Worm (Caenorhabditis elegans) whole organism, young adult: Measurements from ENCODE around the gene ccdc-12.

Source experiments
- B0019.2 ChIP-seq: fragments of 200-800 bp; sonication (Bioruptor generic); conservative IDR thresholded peaks from 2 replicates; pipeline ENCODE4 v1.3.6; 2022; ENCODE audit warnings: missing genetic modification reagents, missing genetic modification characterization, missing compliant biosample characterization
- B0035.1 ChIP-seq: sonication (generic microtip); optimal IDR thresholded peaks from 2 replicates; lab custom pipeline; 2016; ENCODE audit warnings: missing genetic modification characterization, mild to moderate bottlenecking, missing compliant biosample characterization, missing genotype, missing genetic modification reagents
- B0336.3 ChIP-seq: fragments of 200-800 bp; sonication (Bioruptor generic); IDR thresholded peaks from 2 replicates; pipeline ENCODE4 v1.3.6; 2022; ENCODE audit warnings: missing genetic modification characterization, missing compliant biosample characterization
- D2030.7 ChIP-seq: fragments of 200-800 bp; sonication (Bioruptor generic); IDR thresholded peaks from 2 replicates; pipeline ENCODE4 v1.3.6; 2022; ENCODE audit warnings: missing genetic modification reagents, missing genetic modification characterization, missing compliant biosample characterization
- F10E7.11 ChIP-seq: sonication (generic microtip); optimal IDR thresholded peaks from 2 replicates; lab custom pipeline; 2017; ENCODE audit warnings: mild to moderate bottlenecking, missing genetic modification characterization, moderate library complexity, missing compliant biosample characterization
- F22D6.2 ChIP-seq: sonication (generic microtip); optimal IDR thresholded peaks from 2 replicates; lab custom pipeline; 2016; ENCODE audit warnings: mild to moderate bottlenecking, missing genetic modification characterization, missing compliant biosample characterization
- F57A8.1 ChIP-seq: fragments of 200-800 bp; sonication (Bioruptor generic); optimal IDR thresholded peaks from 2 replicates; lab custom pipeline; 2018; ENCODE audit warnings: mild to moderate bottlenecking, missing genetic modification characterization, moderate library complexity, missing compliant biosample characterization
- F57C9.4 ChIP-seq: sonication (generic microtip); optimal IDR thresholded peaks from 2 replicates; lab custom pipeline; 2017; ENCODE audit warnings: mild to moderate bottlenecking, missing genetic modification characterization, missing compliant biosample characterization
- K12H6.12 ChIP-seq: fragments of 200-800 bp; sonication (Bioruptor generic); optimal IDR thresholded peaks from 2 replicates; lab custom pipeline; 2018; ENCODE audit warnings: mild to moderate bottlenecking, missing genetic modification characterization, missing compliant biosample characterization
- T07F8.4 ChIP-seq: sonication (generic microtip); optimal IDR thresholded peaks from 2 replicates; lab custom pipeline; 2016; ENCODE audit warnings: mild to moderate bottlenecking, missing genetic modification characterization, moderate library complexity, missing compliant biosample characterization
- Y53F4B.3 ChIP-seq: fragments of 200-800 bp; sonication (Bioruptor generic); IDR thresholded peaks from 2 replicates; pipeline ENCODE4 v1.3.6; 2022; ENCODE audit warnings: missing genetic modification reagents, missing genetic modification characterization, missing compliant biosample characterization
- Y53G8AR.9 ChIP-seq: fragments of 200-800 bp; sonication (Bioruptor generic); conservative IDR thresholded peaks from 2 replicates; pipeline ENCODE4 v1.3.6; 2022; ENCODE audit warnings: missing genetic modification reagents, missing genetic modification characterization, missing compliant biosample characterization
- Y67H2A.10 ChIP-seq: fragments of 200-800 bp; sonication (Bioruptor generic); conservative IDR thresholded peaks from 2 replicates; pipeline ENCODE4 v1.3.6; 2022; ENCODE audit warnings: missing genetic modification reagents, missing genetic modification characterization, missing compliant biosample characterization
- Y79H2A.3 ChIP-seq: fragments of 200-800 bp; sonication (Bioruptor generic); conservative IDR thresholded peaks from 2 replicates; pipeline ENCODE4 v1.3.6; 2022; ENCODE audit warnings: missing genetic modification reagents, missing genetic modification characterization, missing compliant biosample characterization
- athp-1 ChIP-seq: sonication (generic microtip); optimal IDR thresholded peaks from 2 replicates; lab custom pipeline; 2017; ENCODE audit warnings: mild to moderate bottlenecking, missing genetic modification characterization, missing compliant biosample characterization
- ccch-3 ChIP-seq: fragments of 200-800 bp; sonication (Bioruptor generic); optimal IDR thresholded peaks from 2 replicates; lab custom pipeline; 2018; ENCODE audit warnings: mild to moderate bottlenecking, missing genetic modification characterization, missing compliant biosample characterization
- ceh-40 ChIP-seq: fragments of 200-800 bp; sonication (Bioruptor generic); IDR thresholded peaks from 2 replicates; pipeline ENCODE4 v1.3.6; 2022; ENCODE audit warnings: missing genetic modification characterization, missing compliant biosample characterization
- ceh-91 ChIP-seq: fragments of 200-800 bp; sonication (Bioruptor generic); IDR thresholded peaks from 2 replicates; pipeline ENCODE4 v1.3.6; 2022; ENCODE audit warnings: missing genetic modification reagents, missing genetic modification characterization, missing compliant biosample characterization
- die-1 ChIP-seq: sonication (generic microtip); optimal IDR thresholded peaks from 2 replicates; lab custom pipeline; 2016; ENCODE audit warnings: missing genotype, mild to moderate bottlenecking, missing genetic modification characterization, missing compliant biosample characterization
- egrh-3 ChIP-seq: fragments of 200-800 bp; sonication (Bioruptor generic); IDR thresholded peaks from 2 replicates; pipeline ENCODE4 v1.3.6; 2022; ENCODE audit warnings: missing genetic modification reagents, missing genetic modification characterization, missing compliant biosample characterization
- ekl-4 ChIP-seq: fragments of 200-800 bp; sonication (Bioruptor generic); IDR thresholded peaks from 2 replicates; pipeline ENCODE4 v1.3.6; 2022; ENCODE audit warnings: missing genetic modification reagents, missing genetic modification characterization, missing compliant biosample characterization
- ets-4 ChIP-seq: fragments of 200-800 bp; sonication (Bioruptor generic); optimal IDR thresholded peaks from 2 replicates; lab custom pipeline; 2018; ENCODE audit warnings: mild to moderate bottlenecking, missing genetic modification characterization, missing compliant biosample characterization
- lag-1 ChIP-seq: fragments of 200-800 bp; sonication (Bioruptor generic); IDR thresholded peaks from 2 replicates; pipeline ENCODE4 v1.3.6; 2022; ENCODE audit warnings: missing genetic modification reagents, missing genetic modification characterization, missing compliant biosample characterization
- lir-1 ChIP-seq: fragments of 200-800 bp; sonication (Bioruptor generic); conservative IDR thresholded peaks from 2 replicates; pipeline ENCODE4 v1.3.6; 2022; ENCODE audit warnings: missing genetic modification reagents, missing genetic modification characterization, missing compliant biosample characterization
- lsl-1 ChIP-seq: fragments of 200-800 bp; sonication (Bioruptor generic); optimal IDR thresholded peaks from 2 replicates; lab custom pipeline; 2018; ENCODE audit warnings: mild to moderate bottlenecking, missing genetic modification characterization, moderate library complexity, missing compliant biosample characterization
- madf-10 ChIP-seq: sonication (generic microtip); optimal IDR thresholded peaks from 2 replicates; lab custom pipeline; 2016; ENCODE audit warnings: mild to moderate bottlenecking, missing genetic modification characterization, missing compliant biosample characterization
- madf-3 ChIP-seq: fragments of 200-800 bp; sonication (Bioruptor generic); IDR thresholded peaks from 2 replicates; pipeline ENCODE4 v1.3.6; 2022; ENCODE audit warnings: missing genetic modification reagents, missing genetic modification characterization, missing compliant biosample characterization
- madf-8 ChIP-seq: fragments of 200-800 bp; sonication (Bioruptor generic); conservative IDR thresholded peaks from 2 replicates; pipeline ENCODE4 v1.3.6; 2022; ENCODE audit warnings: missing genetic modification reagents, missing genetic modification characterization, missing compliant biosample characterization
- mcd-1 ChIP-seq: fragments of 200-800 bp; sonication (Bioruptor generic); IDR thresholded peaks from 2 replicates; pipeline ENCODE4 v1.3.6; 2022; ENCODE audit warnings: missing genetic modification reagents, missing genetic modification characterization, missing compliant biosample characterization
- mes-4 ChIP-seq: sonication (generic microtip); optimal IDR thresholded peaks from 2 replicates; lab custom pipeline; 2016; ENCODE audit warnings: missing genotype, missing genetic modification characterization, missing compliant biosample characterization
- nfyb-1 ChIP-seq: fragments of 200-800 bp; sonication (Bioruptor generic); IDR thresholded peaks from 2 replicates; pipeline ENCODE4 v1.3.6; 2022; ENCODE audit warnings: missing genetic modification reagents, missing genetic modification characterization, missing compliant biosample characterization
- nhr-80 ChIP-seq: sonication (generic microtip); optimal IDR thresholded peaks from 2 replicates; lab custom pipeline; 2016; ENCODE audit warnings: missing genetic modification characterization, missing compliant biosample characterization
- pbrm-1 ChIP-seq: fragments of 200-800 bp; sonication (Bioruptor generic); IDR thresholded peaks from 2 replicates; pipeline ENCODE4 v1.3.6; 2022; ENCODE audit warnings: missing genetic modification reagents, missing genetic modification characterization, missing compliant biosample characterization
- rcor-1 ChIP-seq: fragments of 200-800 bp; sonication (Bioruptor generic); IDR thresholded peaks from 2 replicates; pipeline ENCODE4 v1.3.6; 2022; ENCODE audit warnings: missing genetic modification reagents, missing genetic modification characterization, missing compliant biosample characterization
- rec-8 ChIP-seq, 2 experiments: sonication (generic microtip); optimal IDR thresholded peaks; 2 replicates each; lab custom pipeline; 2016; ENCODE audit warnings: mild to moderate bottlenecking in 2 of 2, missing genetic modification characterization in 2 of 2, missing genetic modification reagents in 2 of 2, missing genotype in 2 of 2, missing biosample characterization in 1 of 2, missing compliant biosample characterization in 1 of 2, moderate library complexity in 1 of 2
- sea-2 ChIP-seq: fragments of 200-800 bp; sonication (Bioruptor generic); IDR thresholded peaks from 2 replicates; pipeline ENCODE4 v1.3.6; 2022; ENCODE audit warnings: missing genetic modification characterization, missing compliant biosample characterization
- unc-62 ChIP-seq: fragments of 150-350 bp; optimal IDR thresholded peaks from 2 replicates; lab custom pipeline; 2014; ENCODE audit warnings: missing biosample characterization, missing genetic modification reagents, missing genetic modification characterization
- zfh-2 ChIP-seq: fragments of 200-800 bp; sonication (Bioruptor generic); conservative IDR thresholded peaks from 2 replicates; pipeline ENCODE4 v1.3.6; 2022; ENCODE audit warnings: missing genetic modification reagents, missing genetic modification characterization, missing compliant biosample characterization
- ztf-22 ChIP-seq: fragments of 200-800 bp; sonication (Bioruptor generic); optimal IDR thresholded peaks from 2 replicates; lab custom pipeline; 2018; ENCODE audit warnings: mild to moderate bottlenecking, missing genetic modification characterization, moderate library complexity, missing compliant biosample characterization
- ztf-26 ChIP-seq: sonication (generic microtip); optimal IDR thresholded peaks from 2 replicates; lab custom pipeline; 2017; ENCODE audit warnings: missing genetic modification characterization, missing compliant biosample characterization
- ztf-28 ChIP-seq: fragments of 200-800 bp; sonication (Bioruptor generic); IDR thresholded peaks from 2 replicates; pipeline ENCODE4 v1.3.6; 2022; ENCODE audit warnings: missing genetic modification reagents, missing genetic modification characterization, missing compliant biosample characterization
- ztf-3 ChIP-seq: fragments of 200-800 bp; sonication (Bioruptor generic); optimal IDR thresholded peaks from 2 replicates; lab custom pipeline; 2018; ENCODE audit warnings: mild to moderate bottlenecking, missing genetic modification characterization, missing compliant biosample characterization

The ccdc-12 gene

ce11 chrIV:2496084-2496483 lies 1.1 kb upstream of the ccdc-12 start:
- TF ChIP-seq zfh-2 (GFP tag; lab: Robert Waterston, UW) (no peak), ztf-22 (GFP tag; lab: Kevin White, UChicago) (no peak), B0019.2 (GFP tag; lab: Robert Waterston, UW) (no peak), Y79H2A.3 (no peak), madf-8 (GFP tag; lab: Robert Waterston, UW) (no peak), lsl-1 (GFP tag; lab: Kevin White, UChicago) (no peak), T07F8.4 (tag; lab: Kevin White, UChicago) (no peak), B0035.1 (no peak)

ce11 chrIV:2488520-2488919 lies 6.5 kb downstream of the ccdc-12 start, which contains the start of gene Y69A2AR.19:
TSS of gene Y69A2AR.19 (plus strand) at chrIV:2488820.
- TF ChIP-seq rec-8 (tag; optimal IDR thresholded peaks at IDR 0.05; lab: Kevin White, UChicago) (no peak), rcor-1 (GFP tag; lab: Robert Waterston, UW) (no peak), ztf-26 (tag; lab: Kevin White, UChicago) (no peak), ztf-3 (no peak), mes-4 (no peak), K12H6.12 (no peak), Y53G8AR.9 (GFP tag; lab: Robert Waterston, UW) (no peak), mcd-1 (no peak), egrh-3 (GFP tag; lab: Robert Waterston, UW) (no peak), Y67H2A.10 (no peak), F22D6.2 (tag; lab: Kevin White, UChicago) (no peak), lir-1 (GFP tag; lab: Robert Waterston, UW) (no peak), nfyb-1 (no peak), T07F8.4 (tag; lab: Kevin White, UChicago) (no peak), ceh-91 (GFP tag; lab: Robert Waterston, UW) (no peak)

ce11 chrIV:2481955-2482354 lies 13.0 kb downstream of the ccdc-12 start, which contains the start of gene Y69A2AL.2:
TSS of gene Y69A2AL.2 (plus strand) at chrIV:2482255.
- TF ChIP-seq ekl-4 (no peak), T07F8.4 (tag; lab: Kevin White, UChicago) (no peak), lag-1 (GFP tag; lab: Robert Waterston, UW) (no peak), unc-62 (no peak), ceh-40 (GFP tag; lab: Robert Waterston, UW) (no peak), mes-4 (no peak), madf-10 (no peak), pbrm-1 (GFP tag; lab: Robert Waterston, UW) (no peak), F10E7.11 (tag; lab: Kevin White, UChicago) (no peak), F57A8.1 (GFP tag; lab: Kevin White, UChicago) (no peak), sea-2 (GFP tag; lab: Robert Waterston, UW) (no peak), nhr-80 (tag; lab: Kevin White, UChicago) (no peak), die-1 (tag; lab: Kevin White, UChicago) (no peak), F57C9.4 (tag; lab: Kevin White, UChicago) (no peak), ccch-3 (no peak), Y53F4B.3 (GFP tag; lab: Robert Waterston, UW) (no peak)
- TF ChIP-seq, all 124 proteins: peak for 0

- TF ChIP-seq madf-3 (GFP tag; lab: Robert Waterston, UW) (no peak), F57C9.4 (tag; lab: Kevin White, UChicago) (no peak), Y53G8AR.9 (GFP tag; lab: Robert Waterston, UW) (no peak), ztf-28 (GFP tag; lab: Robert Waterston, UW) (no peak), athp-1 (no peak), ets-4 (GFP tag; lab: Kevin White, UChicago) (no peak), ceh-40 (GFP tag; lab: Robert Waterston, UW) (no peak), zfh-2 (GFP tag; lab: Robert Waterston, UW) (no peak), F10E7.11 (tag; lab: Kevin White, UChicago) (no peak), D2030.7 (GFP tag; lab: Robert Waterston, UW) (no peak), B0336.3 (GFP tag; lab: Robert Waterston, UW) (no peak), nhr-80 (tag; lab: Kevin White, UChicago) (no peak)
Measured at ce11 chrIV:2476386-2476785, 18.6 kb downstream of the ccdc-12 start, which contains the start of gene grd-16. TSS of gene grd-16 (plus strand) at chrIV:2476686.
